Worm (Caenorhabditis elegans): ENCODE measurements around the gene hlh-3.

Gene hlh-3

ce11 chrII:9057035-9057668 is 29.3 kb upstream of the hlh-3 start, which contains the start of gene rpl-32:
Gene rpl-32 (minus strand): TSS chrII:9057085.
- TF ChIP-seq efl-1 (GFP tag; optimal IDR thresholded peaks at IDR 0.05), result peak; percentile 58
- TF ChIP-seq dpl-1 (GFP tag; optimal IDR thresholded peaks at IDR 0.05), result peak; percentile 9
- TF ChIP-seq F49E8.2 (tag; optimal IDR thresholded peaks at IDR 0.05; ENCODE audit: insufficient read depth), result peak; percentile 39
- TF ChIP-seq F33H1.4 (GFP tag; IDR thresholded peaks at IDR 0.05), result peak; percentile 52
- TF ChIP-seq unc-130 (GFP tag; optimal IDR thresholded peaks at IDR 0.05), result peak; percentile 7
- TF ChIP-seq tbp1 (GFP tag; optimal IDR thresholded peaks at IDR 0.05), result peak; percentile 61
- peak; percentile 78 for TF ChIP-seq rcor-1 (GFP tag; IDR thresholded peaks at IDR 0.05)
- TF ChIP-seq ceh-27 (GFP tag; optimal IDR thresholded peaks at IDR 0.05), result peak; percentile 30
- TF ChIP-seq cebp-2 (GFP tag; IDR thresholded peaks at IDR 0.05), result no peak
- peak; percentile 52; the same call in 1 of the 2 replicates for TF ChIP-seq B0019.2 (GFP tag; conservative IDR thresholded peaks at IDR 0.05)
- TF ChIP-seq lin-35 (GFP tag; optimal IDR thresholded peaks at IDR 0.05), result peak in 1 of 3 experiments; percentile 55
- TF ChIP-seq pbrm-1 (GFP tag; IDR thresholded peaks at IDR 0.05), result peak; percentile 66
- TF ChIP-seq snpc-4 (GFP tag; optimal IDR thresholded peaks at IDR 0.05), result no peak
- peak; percentile 8 to 26 (median 20) for TF ChIP-seq snpc-4 (tag; optimal IDR thresholded peaks at IDR 0.05)
- 0 out of 2 replicates have a peak, but pooled peaks have one; percentile 6 for TF ChIP-seq egrh-3 (GFP tag; IDR thresholded peaks at IDR 0.05)
- no peak for TF ChIP-seq zim-3 (tag; optimal IDR thresholded peaks at IDR 0.05)
- peak; percentile 95 for TF ChIP-seq mcd-1 (GFP tag; IDR thresholded peaks at IDR 0.05)
- no peak for TF ChIP-seq sptf-2 (GFP tag; optimal IDR thresholded peaks at IDR 0.05)
- TF ChIP-seq D2030.7 (GFP tag; IDR thresholded peaks at IDR 0.05), result peak; percentile 77
- peak; percentile 62 for TF ChIP-seq ceh-91 (GFP tag; IDR thresholded peaks at IDR 0.05)
- peak in 1 of 2 experiments; percentile 54 for TF ChIP-seq let-607 (tag; optimal IDR thresholded peaks at IDR 0.05)
- peak; percentile 63 for TF ChIP-seq attf-3 (GFP tag; conservative IDR thresholded peaks at IDR 0.05)
- peak; percentile 91 for TF ChIP-seq attf-5 (GFP tag; optimal IDR thresholded peaks at IDR 0.05)
- TF ChIP-seq lsl-1 (GFP tag; optimal IDR thresholded peaks at IDR 0.05), result peak; percentile 48
- TF ChIP-seq nfyb-1 (GFP tag; IDR thresholded peaks at IDR 0.05), result 0 out of 2 replicates have a peak, but pooled peaks have one; percentile 46
- TF ChIP-seq ZK185.1 (tag; optimal IDR thresholded peaks at IDR 0.05; ENCODE audit: poor library complexity, severe bottlenecking), result peak; percentile 26
- peak; percentile 57 for TF ChIP-seq nhr-80 (tag; optimal IDR thresholded peaks at IDR 0.05)
- peak; percentile 71 for TF ChIP-seq lin-54 (GFP tag; optimal IDR thresholded peaks at IDR 0.05)
- peak; percentile 19 for TF ChIP-seq K12H6.12 (tag; optimal IDR thresholded peaks at IDR 0.05)
- no peak for TF ChIP-seq fkh-3 (tag; optimal IDR thresholded peaks at IDR 0.05)
- TF ChIP-seq hmg-1.2 (GFP tag; IDR thresholded peaks at IDR 0.05), result peak; percentile 91
- TF ChIP-seq tlf-1 (GFP tag; optimal IDR thresholded peaks at IDR 0.05), result peak; percentile 45
- TF ChIP-seq lin-40 (tag; optimal IDR thresholded peaks at IDR 0.05), result peak; percentile 61
- no peak for TF ChIP-seq F57C9.4 (tag; optimal IDR thresholded peaks at IDR 0.05)
- peak; percentile 63; the same call in 1 of the 2 replicates for TF ChIP-seq madf-6 (GFP tag; IDR thresholded peaks at IDR 0.05)
- TF ChIP-seq dox-1 (GFP tag; IDR thresholded peaks at IDR 0.05), result peak; percentile 83
- TF ChIP-seq madf-10 (tag; optimal IDR thresholded peaks at IDR 0.05), result peak; percentile 61
- TF ChIP-seq F23B12.7 (tag; optimal IDR thresholded peaks at IDR 0.05; ENCODE audit: insufficient read depth), result peak; percentile 66
- no peak for TF ChIP-seq aptf-3 (GFP tag; IDR thresholded peaks at IDR 0.05)
- TF ChIP-seq T07F8.4 (tag; optimal IDR thresholded peaks at IDR 0.05), result no peak
- TF ChIP-seq die-1 (tag; optimal IDR thresholded peaks at IDR 0.05), result no peak
- peak; percentile 71 for TF ChIP-seq snpc-1.3 (tag; optimal IDR thresholded peaks at IDR 0.05; ENCODE audit: insufficient read depth)
- 0 out of 2 replicates have a peak, but pooled peaks have one; percentile 19 for TF ChIP-seq lir-1 (GFP tag; conservative IDR thresholded peaks at IDR 0.05)
- no peak; the same call in 1 of the 2 replicates for TF ChIP-seq cebp-1 (GFP tag; IDR thresholded peaks at IDR 0.05)
- TF ChIP-seq cebp-1 (tag; optimal IDR thresholded peaks at IDR 0.05), result peak; percentile 69
- TF ChIP-seq aptf-2 (GFP tag; conservative IDR thresholded peaks at IDR 0.05), result no peak
